Fruit fly (Drosophila melanogaster): ENCODE measurements around the gene CG16865.
A peak's percentile ranks its signal among the peaks of the same experiment; 100 is the strongest.

dm6 chr2L:13829540-13829939 lies 18.2 kb downstream of the CG16865 start, which contains the start of the genes Arpc1 and Orc5:
- TF ChIP-seq Mnt (GFP tag; optimal IDR thresholded peaks at IDR 0.05) (no peak), CG7101 (tag; optimal IDR thresholded peaks at IDR 0.05) (peak; percentile 6), CG12768 (GFP tag; optimal IDR thresholded peaks at IDR 0.05) (no peak), CG7045 (GFP tag; optimal IDR thresholded peaks at IDR 0.05) (no peak), cic (GFP tag; optimal IDR thresholded peaks at IDR 0.05) (no peak), kay (GFP tag; ENCODE audit: borderline replicate concordance) (no peak), cnc (optimal IDR thresholded peaks at IDR 0.05) (no peak), pad (GFP tag; optimal IDR thresholded peaks at IDR 0.05) (no peak), CG5204 (GFP tag; optimal IDR thresholded peaks at IDR 0.05) (no peak)
